Fruit fly (Drosophila melanogaster) whole organism, embryonic: ENCODE data around the gene CG5828.

Source experiments
- Atf3 ChIP-seq: fragments of 200-800 bp; sonication (Bioruptor generic); optimal IDR thresholded peaks from 3 replicates; lab custom pipeline; 2016; ENCODE audit warnings: missing biosample characterization, missing genetic modification characterization
- CG10654 ChIP-seq: fragments of 200-800 bp; sonication (Bioruptor generic); optimal IDR thresholded peaks from 2 replicates; lab custom pipeline; 2016; ENCODE audit warnings: missing biosample characterization, missing genetic modification characterization
- CG1832 ChIP-seq: fragments of 200-800 bp; sonication (Bioruptor generic); optimal IDR thresholded peaks from 2 replicates; lab custom pipeline; 2017; ENCODE audit warnings: missing biosample characterization, mild to moderate bottlenecking, missing genetic modification characterization, inconsistent platforms
- CG9876 ChIP-seq: fragments of 200-800 bp; sonication (Bioruptor generic); optimal IDR thresholded peaks from 2 replicates; lab custom pipeline; 2016; ENCODE audit warnings: missing biosample characterization, missing genetic modification characterization
- HmgZ ChIP-seq: fragments of 200-800 bp; sonication (Bioruptor generic); optimal IDR thresholded peaks from 2 replicates; lab custom pipeline; 2018; ENCODE audit warnings: missing biosample characterization, mild to moderate bottlenecking, missing genetic modification characterization
- Taf1 ChIP-seq: fragments of 200-800 bp; sonication (Bioruptor generic); IDR thresholded peaks from 2 replicates; pipeline ENCODE4 v1.3.6; 2022; ENCODE audit warnings: missing biosample characterization, missing genetic modification characterization
- abd-A ChIP-seq: fragments of 200-800 bp; sonication (Bioruptor generic); optimal IDR thresholded peaks from 3 replicates; lab custom pipeline; 2019; ENCODE audit warnings: missing biosample characterization, mild to moderate bottlenecking, missing genetic modification characterization, moderate library complexity
- bigmax ChIP-seq: fragments of 200-800 bp; sonication (Bioruptor generic); optimal IDR thresholded peaks from 2 replicates; lab custom pipeline; 2018; ENCODE audit warnings: missing biosample characterization, mild to moderate bottlenecking, missing genetic modification characterization
- croc ChIP-seq: fragments of 200-800 bp; sonication (Bioruptor generic); conservative IDR thresholded peaks from 3 replicates; pipeline ENCODE4 v1.3.6; 2022; ENCODE audit warnings: missing biosample characterization, missing genetic modification characterization
- h ChIP-seq: fragments of >200 bp; optimal IDR thresholded peaks from 2 replicates; lab custom pipeline; 2017
- inv ChIP-seq: fragments of 200-800 bp; sonication (Bioruptor generic); IDR thresholded peaks from 2 replicates; pipeline ENCODE4 v1.3.6; 2022; ENCODE audit warnings: missing biosample characterization, missing genetic modification characterization; ENCODE audit not compliant: partially characterized antibody
- kah ChIP-seq: fragments of 200-800 bp; sonication (Bioruptor generic); optimal IDR thresholded peaks from 2 replicates; lab custom pipeline; 2018; ENCODE audit warnings: missing biosample characterization, mild to moderate bottlenecking, missing genetic modification characterization
- slbo ChIP-seq: fragments of 200-800 bp; sonication (Bioruptor generic); IDR thresholded peaks from 2 replicates; pipeline ENCODE4 v1.3.6; 2022; ENCODE audit warnings: missing biosample characterization, missing genetic modification characterization
- sug ChIP-seq: fragments of 200-800 bp; optimal IDR thresholded peaks from 2 replicates; lab custom pipeline; 2019; ENCODE audit warnings: missing biosample characterization, mild to moderate bottlenecking, missing genetic modification characterization, moderate library complexity

dm6 chr2L:5050825-5051224 is 43.0 kb upstream of the CG5828 start, which contains the start of gene CG9121:
- TF ChIP-seq slbo (GFP tag; lab: Robert Waterston, UW) (no peak), kah (GFP tag; lab: Kevin White, UChicago) (no peak), HmgZ (tag; lab: Kevin White, UChicago) (no peak), h (no peak), abd-A (tag; lab: Kevin White, UChicago) (peak; percentile 67), bigmax (GFP tag; lab: Kevin White, UChicago) (no peak), CG10654 (GFP tag; lab: Kevin White, UChicago) (no peak), CG1832 (GFP tag; lab: Kevin White, UChicago) (no peak), croc (no peak), CG9876 (GFP tag; lab: Kevin White, UChicago) (no peak), Taf1 (GFP tag; lab: Robert Waterston, UW) (no peak), inv (no peak), Atf3 (GFP tag; lab: Kevin White, UChicago) (no peak), sug (tag; lab: Kevin White, UChicago) (no peak)
